Worm (Caenorhabditis elegans) whole organism, L2 larva: ENCODE data around the gene C18D11.9.

Experiments used
- C34F6.9 ChIP-seq: fragments of 150-350 bp; optimal IDR thresholded peaks from 2 replicates; lab custom pipeline; 2014; ENCODE audit warnings: missing biosample characterization, missing genetic modification characterization
- F13H6.1 ChIP-seq: sonication (generic microtip); optimal IDR thresholded peaks from 2 replicates; lab custom pipeline; 2016; ENCODE audit warnings: missing genetic modification characterization, missing compliant biosample characterization
- R02D3.7 ChIP-seq: fragments of 150-350 bp; optimal IDR thresholded peaks from 2 replicates; lab custom pipeline; 2014; ENCODE audit warnings: missing biosample characterization, missing genetic modification characterization
- Y55F3AM.14 ChIP-seq: fragments of 200-800 bp; sonication (Bioruptor generic); optimal IDR thresholded peaks from 2 replicates; lab custom pipeline; 2018; ENCODE audit warnings: mild to moderate bottlenecking, missing genetic modification characterization, missing compliant biosample characterization
- ZK546.5 ChIP-seq: sonication (generic microtip); optimal IDR thresholded peaks from 2 replicates; lab custom pipeline; 2017; ENCODE audit warnings: missing biosample characterization, missing genetic modification characterization
- alr-1 ChIP-seq: fragments of 150-350 bp; optimal IDR thresholded peaks from 2 replicates; lab custom pipeline; 2014; ENCODE audit warnings: missing biosample characterization, missing genetic modification characterization
- blmp-1 ChIP-seq: sonication (generic microtip); optimal IDR thresholded peaks from 2 replicates; lab custom pipeline; 2017; ENCODE audit warnings: missing genetic modification characterization, mild to moderate bottlenecking, missing compliant biosample characterization, antibody characterized with exemption, moderate library complexity; ENCODE audit not compliant: insufficient read depth
- ceh-16 ChIP-seq: fragments of 150-350 bp; optimal IDR thresholded peaks from 2 replicates; lab custom pipeline; 2014; ENCODE audit warnings: missing biosample characterization, missing genetic modification characterization
- crh-2 ChIP-seq: sonication (generic microtip); optimal IDR thresholded peaks from 2 replicates; lab custom pipeline; 2017; ENCODE audit warnings: missing biosample characterization, missing genetic modification characterization
- egl-27 ChIP-seq: sonication (generic microtip); optimal IDR thresholded peaks from 3 replicates; lab custom pipeline; 2017; ENCODE audit warnings: missing biosample characterization, missing genetic modification reagents, missing genetic modification characterization
- elt-1 ChIP-seq: fragments of 150-350 bp; optimal IDR thresholded peaks from 2 replicates; lab custom pipeline; 2014; ENCODE audit warnings: missing biosample characterization, missing genetic modification characterization
- elt-3 ChIP-seq: sonication (generic microtip); optimal IDR thresholded peaks from 2 replicates; lab custom pipeline; 2017; ENCODE audit warnings: missing biosample characterization, missing genetic modification characterization
- fos-1 ChIP-seq: fragments of 150-350 bp; optimal IDR thresholded peaks from 2 replicates; lab custom pipeline; 2014; ENCODE audit warnings: missing biosample characterization, missing genetic modification characterization
- gmeb-1 ChIP-seq: fragments of 150-350 bp; optimal IDR thresholded peaks from 2 replicates; lab custom pipeline; 2014; ENCODE audit warnings: missing biosample characterization, missing genetic modification characterization
- lin-13 ChIP-seq: fragments of 150-350 bp; optimal IDR thresholded peaks from 2 replicates; lab custom pipeline; 2014; ENCODE audit warnings: missing biosample characterization, missing genetic modification reagents, missing genetic modification characterization
- lsy-2 ChIP-seq, 2 experiments: fragments of 150-350 bp in 1 of 2; sonication (generic microtip) in 1 of 2; optimal IDR thresholded peaks; 2 replicates each; lab custom pipeline; 2014 to 2017; ENCODE audit warnings: missing biosample characterization in 2 of 2, missing genetic modification characterization in 2 of 2
- mbf-1 ChIP-seq: sonication (generic microtip); optimal IDR thresholded peaks from 2 replicates; lab custom pipeline; 2017; ENCODE audit warnings: missing biosample characterization, missing genetic modification characterization
- mdl-1 ChIP-seq, 2 experiments: fragments of 150-350 bp in 1 of 2; sonication (generic microtip) in 1 of 2; optimal IDR thresholded peaks; 2 replicates each; lab custom pipeline; 2017; ENCODE audit warnings: missing biosample characterization in 2 of 2, missing genetic modification characterization in 2 of 2
- nhr-12 ChIP-seq: fragments of 150-350 bp; optimal IDR thresholded peaks from 2 replicates; lab custom pipeline; 2014; ENCODE audit warnings: missing biosample characterization, missing genetic modification characterization
- nhr-129 ChIP-seq: fragments of 150-350 bp; optimal IDR thresholded peaks from 2 replicates; lab custom pipeline; 2014; ENCODE audit warnings: missing biosample characterization, missing genetic modification characterization
- nhr-21 ChIP-seq: fragments of 150-350 bp; optimal IDR thresholded peaks from 2 replicates; lab custom pipeline; 2014; ENCODE audit warnings: missing biosample characterization, missing genetic modification characterization
- nhr-237 ChIP-seq: fragments of 150-350 bp; optimal IDR thresholded peaks from 2 replicates; lab custom pipeline; 2014; ENCODE audit warnings: missing biosample characterization, missing genetic modification characterization
- nhr-25 ChIP-seq: fragments of 150-350 bp; sonication (generic microtip); optimal IDR thresholded peaks from 3 replicates; lab custom pipeline; 2014; ENCODE audit warnings: missing biosample characterization, missing genetic modification characterization
- nhr-6 ChIP-seq: fragments of 150-350 bp; optimal IDR thresholded peaks from 2 replicates; lab custom pipeline; 2014; ENCODE audit warnings: missing biosample characterization, missing genetic modification characterization
- nhr-77 ChIP-seq: fragments of 150-350 bp; optimal IDR thresholded peaks from 2 replicates; lab custom pipeline; 2014; ENCODE audit warnings: missing biosample characterization, missing genetic modification characterization
- sem-4 ChIP-seq: fragments of 150-350 bp; optimal IDR thresholded peaks from 2 replicates; lab custom pipeline; 2014; ENCODE audit warnings: missing biosample characterization, missing genetic modification reagents, missing genetic modification characterization
- sma-3 ChIP-seq: sonication (generic microtip); optimal IDR thresholded peaks from 2 replicates; lab custom pipeline; 2016; ENCODE audit warnings: missing genetic modification reagents, missing genetic modification characterization, missing compliant biosample characterization
- sma-9 ChIP-seq, 2 experiments: fragments of 150-350 bp in 1 of 2; sonication (generic microtip) in 1 of 2; optimal IDR thresholded peaks; 2 replicates each; lab custom pipeline; 2014 to 2016; ENCODE audit warnings: missing genetic modification characterization in 2 of 2, mild to moderate bottlenecking in 1 of 2, missing biosample characterization in 1 of 2, missing compliant biosample characterization in 1 of 2, missing genetic modification reagents in 1 of 2, moderate library complexity in 1 of 2
- unc-55 ChIP-seq: fragments of 150-350 bp; sonication (generic microtip); optimal IDR thresholded peaks from 3 replicates; lab custom pipeline; 2014; ENCODE audit warnings: missing biosample characterization, missing genetic modification reagents, missing genetic modification characterization
- zag-1 ChIP-seq: fragments of 150-350 bp; optimal IDR thresholded peaks from 2 replicates; lab custom pipeline; 2014; ENCODE audit warnings: missing biosample characterization, missing genetic modification characterization
- ztf-11 ChIP-seq: sonication (generic microtip); optimal IDR thresholded peaks from 2 replicates; lab custom pipeline; 2017; ENCODE audit warnings: missing biosample characterization, missing genetic modification characterization
- ztf-4 ChIP-seq: fragments of 150-350 bp; optimal IDR thresholded peaks from 2 replicates; lab custom pipeline; 2014; ENCODE audit warnings: missing biosample characterization, missing genetic modification characterization

The C18D11.9 gene

DNA sequence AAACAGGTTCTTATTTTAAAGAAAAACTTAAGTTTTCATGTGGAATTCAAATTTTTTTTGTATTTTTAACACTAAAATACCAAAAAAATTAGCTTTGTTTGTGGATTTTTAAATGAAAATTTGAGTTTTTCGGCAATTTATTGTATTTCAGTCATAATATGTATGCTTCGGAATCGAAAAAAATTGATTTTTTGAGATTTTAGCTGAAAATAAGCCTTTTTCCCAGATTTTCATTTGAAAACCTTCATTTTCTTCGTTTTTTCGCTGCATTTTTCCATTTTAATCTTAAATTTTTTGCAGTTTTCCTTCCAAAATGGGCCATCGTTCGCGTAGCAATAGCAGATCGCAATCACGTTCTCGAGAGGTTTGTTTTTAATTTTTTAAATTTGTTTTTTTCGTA, 17.2 kb downstream of the C18D11.9 start, which contains the start of gene rsp-8:
Gene rsp-8 (plus strand): TSS at position 301 of the 400 bp plus-strand sequence.
- TF ChIP-seq lin-13 (GFP tag; lab: Kevin White, UChicago) (no peak), nhr-12 (no peak), nhr-25 (tag; lab: Kevin White, UChicago) (no peak), nhr-237 (tag; lab: Kevin White, UChicago) (no peak), unc-55 (GFP tag; lab: Kevin White, UChicago) (no peak), ztf-11 (tag; lab: Kevin White, UChicago) (no peak), egl-27 (tag; lab: Kevin White, UChicago) (no peak), ceh-16 (no peak), sma-9 (GFP tag; optimal IDR thresholded peaks at IDR 0.05; lab: Kevin White, UChicago) (no peak), sma-9 (tag; optimal IDR thresholded peaks at IDR 0.05; lab: Kevin White, UChicago) (no peak), nhr-129 (tag; lab: Kevin White, UChicago) (no peak), lsy-2 (tag; optimal IDR thresholded peaks at IDR 0.05; lab: Kevin White, UChicago) (no peak), fos-1 (tag; lab: Kevin White, UChicago) (no peak), mdl-1 (tag; optimal IDR thresholded peaks at IDR 0.05; lab: Kevin White, UChicago) (no peak), Y55F3AM.14 (GFP tag; lab: Kevin White, UChicago) (no peak), blmp-1 (tag; lab: Kevin White, UChicago) (no peak), zag-1 (tag; lab: Kevin White, UChicago) (no peak), ZK546.5 (tag; lab: Kevin White, UChicago) (no peak), elt-3 (tag; lab: Kevin White, UChicago) (no peak), F13H6.1 (tag; lab: Kevin White, UChicago) (no peak)

DNA sequence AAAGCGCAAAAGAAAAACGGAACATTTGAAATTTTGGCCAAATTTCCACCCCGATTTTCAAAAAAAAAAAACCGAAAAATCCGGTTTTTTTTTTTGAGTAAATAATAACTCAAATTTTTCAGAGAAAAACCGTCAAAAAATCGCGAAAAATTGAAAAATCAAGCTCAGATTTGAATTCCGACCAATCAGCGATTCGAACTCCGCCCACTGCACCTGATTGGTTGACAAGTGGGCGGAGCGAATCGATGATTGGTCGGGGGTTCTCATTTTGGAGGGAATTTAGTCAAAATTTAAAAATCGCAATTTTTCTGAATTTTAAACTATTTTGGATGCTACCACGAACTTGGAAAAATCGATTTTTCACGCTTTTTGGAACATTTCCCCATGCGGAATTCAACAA, 20.1 kb downstream of the C18D11.9 start:
- TF ChIP-seq fos-1 (tag; lab: Kevin White, UChicago) (no peak), blmp-1 (tag; lab: Kevin White, UChicago) (no peak), ZK546.5 (tag; lab: Kevin White, UChicago) (no peak), gmeb-1 (tag; lab: Kevin White, UChicago) (no peak), nhr-21 (tag; lab: Kevin White, UChicago) (no peak), Y55F3AM.14 (GFP tag; lab: Kevin White, UChicago) (no peak), sma-9 (GFP tag; optimal IDR thresholded peaks at IDR 0.05; lab: Kevin White, UChicago) (no peak), sma-9 (tag; optimal IDR thresholded peaks at IDR 0.05; lab: Kevin White, UChicago) (no peak), ztf-4 (tag; lab: Kevin White, UChicago) (no peak), ztf-11 (tag; lab: Kevin White, UChicago) (no peak), sem-4 (no peak), nhr-6 (tag; lab: Kevin White, UChicago) (no peak), crh-2 (no peak), nhr-77 (tag; lab: Kevin White, UChicago) (no peak), mdl-1 (tag; optimal IDR thresholded peaks at IDR 0.05; lab: Kevin White, UChicago) (no peak), lin-13 (GFP tag; lab: Kevin White, UChicago) (no peak), C34F6.9 (tag; lab: Kevin White, UChicago) (no peak)

DNA sequence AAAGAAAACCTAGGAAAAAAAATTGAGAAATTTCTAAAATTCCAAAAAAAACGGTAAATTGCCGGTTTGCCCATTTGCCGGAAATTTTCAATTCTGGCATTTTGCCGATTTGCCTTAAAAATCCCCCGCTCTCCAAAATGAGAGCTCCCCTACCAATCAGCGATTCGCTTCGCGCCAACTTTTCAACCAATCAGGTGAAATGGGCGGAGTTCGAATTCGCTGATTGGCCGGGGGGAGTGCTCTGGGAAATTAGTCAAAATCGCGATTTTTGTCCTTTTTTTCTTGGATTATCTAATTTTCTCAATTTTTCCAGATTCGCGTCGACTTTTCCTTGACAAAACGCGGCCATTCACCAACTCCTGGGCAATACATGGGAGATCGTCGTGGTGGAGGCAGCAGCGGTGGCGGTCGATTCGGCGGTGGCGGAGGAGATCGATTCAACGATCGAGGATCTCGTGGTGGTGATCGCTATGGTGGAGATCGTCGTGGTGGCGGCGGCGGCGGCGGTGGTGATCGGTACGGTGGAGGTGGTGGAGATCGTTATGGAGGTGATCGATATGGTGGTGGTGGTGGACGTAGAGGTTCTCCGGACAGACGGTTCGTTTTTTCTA, 20.8 kb downstream of the C18D11.9 start:
- TF ChIP-seq sma-9 (GFP tag; optimal IDR thresholded peaks at IDR 0.05; lab: Kevin White, UChicago) = no peak
- TF ChIP-seq sma-9 (tag; optimal IDR thresholded peaks at IDR 0.05; lab: Kevin White, UChicago) = no peak
- no peak for TF ChIP-seq egl-27 (tag; lab: Kevin White, UChicago)
- no peak for TF ChIP-seq sem-4
- TF ChIP-seq sma-3 (GFP tag; lab: Kevin White, UChicago) = no peak
- TF ChIP-seq alr-1 (tag; lab: Kevin White, UChicago) = no peak
- TF ChIP-seq mbf-1 = no peak
- TF ChIP-seq nhr-237 (tag; lab: Kevin White, UChicago) = no peak
- no peak for TF ChIP-seq crh-2
- no peak for TF ChIP-seq ceh-16
- no peak for TF ChIP-seq unc-55 (GFP tag; lab: Kevin White, UChicago)
- TF ChIP-seq elt-1 (tag; lab: Kevin White, UChicago) = no peak
- no peak for TF ChIP-seq lsy-2 (tag; optimal IDR thresholded peaks at IDR 0.05; lab: Kevin White, UChicago)
- no peak for TF ChIP-seq nhr-129 (tag; lab: Kevin White, UChicago)
- no peak for TF ChIP-seq F13H6.1 (tag; lab: Kevin White, UChicago)
- TF ChIP-seq zag-1 (tag; lab: Kevin White, UChicago) = no peak
- TF ChIP-seq elt-3 (tag; lab: Kevin White, UChicago) = no peak
- no peak for TF ChIP-seq nhr-25 (tag; lab: Kevin White, UChicago)
- no peak for TF ChIP-seq fos-1 (tag; lab: Kevin White, UChicago)
- no peak for TF ChIP-seq mdl-1 (tag; optimal IDR thresholded peaks at IDR 0.05; lab: Kevin White, UChicago)
- no peak for TF ChIP-seq R02D3.7 (tag; lab: Kevin White, UChicago)
